Fruit fly (Drosophila melanogaster) whole organism, embryonic: Measurements from ENCODE around the gene ppk.
A peak's percentile ranks its signal among the peaks of the same experiment; 100 is the strongest.

Source experiments
- ATbp ChIP-seq: fragments of 200-800 bp; sonication (Bioruptor generic); optimal IDR thresholded peaks from 2 replicates; lab custom pipeline; 2017; ENCODE audit warnings: missing biosample characterization, mild to moderate bottlenecking, missing genetic modification characterization, missing genetic modification reagents
- Blimp-1 ChIP-seq: fragments of 200-800 bp; sonication (Bioruptor generic); optimal IDR thresholded peaks from 3 replicates; lab custom pipeline; 2018; ENCODE audit warnings: missing biosample characterization, missing genetic modification characterization, mild to moderate bottlenecking, moderate library complexity, missing genetic modification reagents
- Bteb2 ChIP-seq: fragments of 200-800 bp; sonication (Bioruptor generic); optimal IDR thresholded peaks from 2 replicates; lab custom pipeline; 2016; ENCODE audit warnings: missing biosample characterization, missing genetic modification characterization
- C15 ChIP-seq: fragments of 200-800 bp; sonication (Bioruptor generic); IDR thresholded peaks from 3 replicates; pipeline ENCODE4 v1.3.6; 2022; ENCODE audit warnings: missing biosample characterization, missing genetic modification characterization
- CG11696 ChIP-seq: fragments of 200-800 bp; sonication (Bioruptor generic); IDR thresholded peaks from 2 replicates; pipeline ENCODE4 v1.3.6; 2022; ENCODE audit warnings: missing biosample characterization, missing genetic modification characterization
- CG12236 ChIP-seq: fragments of 200-800 bp; sonication (Bioruptor generic); optimal IDR thresholded peaks from 2 replicates; lab custom pipeline; 2016; ENCODE audit warnings: missing biosample characterization, missing genetic modification characterization
- CG12299 ChIP-seq: fragments of 200-800 bp; sonication (Bioruptor generic); optimal IDR thresholded peaks from 2 replicates; lab custom pipeline; 2018; ENCODE audit warnings: missing biosample characterization, mild to moderate bottlenecking, missing genetic modification characterization
- CG12942 ChIP-seq: fragments of 200-800 bp; sonication (Bioruptor generic); optimal IDR thresholded peaks from 3 replicates; lab custom pipeline; 2016; ENCODE audit warnings: missing biosample characterization, missing genetic modification characterization
- CG13296 ChIP-seq: fragments of 200-800 bp; sonication (Bioruptor generic); optimal IDR thresholded peaks from 3 replicates; lab custom pipeline; 2018; ENCODE audit warnings: missing biosample characterization, mild to moderate bottlenecking, missing genetic modification characterization
- CG17328 ChIP-seq: fragments of 200-800 bp; sonication (Bioruptor generic); IDR thresholded peaks from 2 replicates; pipeline ENCODE4 v1.3.6; 2022; ENCODE audit warnings: missing biosample characterization, missing genetic modification characterization
- CG17359 ChIP-seq: fragments of 200-800 bp; sonication (Bioruptor generic); optimal IDR thresholded peaks from 3 replicates; lab custom pipeline; 2018; ENCODE audit warnings: missing biosample characterization, mild to moderate bottlenecking, missing genetic modification characterization, moderate library complexity
- CG1792 ChIP-seq: fragments of 200-800 bp; sonication (Bioruptor generic); optimal IDR thresholded peaks from 2 replicates; lab custom pipeline; 2016; ENCODE audit warnings: missing biosample characterization, missing genetic modification characterization
- CG18011 ChIP-seq: fragments of 200-800 bp; sonication (Bioruptor generic); optimal IDR thresholded peaks from 2 replicates; lab custom pipeline; 2017; ENCODE audit warnings: missing biosample characterization, missing genetic modification characterization, mild to moderate bottlenecking, moderate library complexity, missing genotype
- CG2116 ChIP-seq: fragments of 200-800 bp; sonication (Bioruptor generic); optimal IDR thresholded peaks from 3 replicates; lab custom pipeline; 2018; ENCODE audit warnings: missing biosample characterization, mild to moderate bottlenecking, missing genetic modification characterization
- CG2129 ChIP-seq: fragments of 200-800 bp; sonication (Bioruptor generic); IDR thresholded peaks from 2 replicates; pipeline ENCODE4 v1.3.6; 2022; ENCODE audit warnings: missing biosample characterization, missing genetic modification characterization; ENCODE audit not compliant: partially characterized antibody
- CG30431 ChIP-seq: fragments of 200-800 bp; sonication (Bioruptor generic); optimal IDR thresholded peaks from 2 replicates; lab custom pipeline; 2017; ENCODE audit warnings: missing biosample characterization, missing genetic modification characterization
- CG31224 ChIP-seq: fragments of 200-800 bp; sonication (Bioruptor generic); IDR thresholded peaks from 2 replicates; pipeline ENCODE4 v1.3.6; 2022; ENCODE audit warnings: missing biosample characterization, missing genetic modification characterization
- CG32767 ChIP-seq: fragments of 200-800 bp; sonication (Bioruptor generic); IDR thresholded peaks from 2 replicates; pipeline ENCODE4 v1.3.6; 2022; ENCODE audit warnings: missing biosample characterization, missing genetic modification characterization
- CG34224 ChIP-seq: fragments of 200-800 bp; sonication (Bioruptor generic); IDR thresholded peaks from 3 replicates; pipeline ENCODE4 v1.3.6; 2022; ENCODE audit warnings: missing biosample characterization, missing genetic modification characterization; ENCODE audit not compliant: partially characterized antibody
- CG34376 ChIP-seq: fragments of 200-800 bp; sonication (Bioruptor generic); optimal IDR thresholded peaks from 2 replicates; lab custom pipeline; 2018; ENCODE audit warnings: missing biosample characterization, mild to moderate bottlenecking, missing genetic modification characterization
- CG3995 ChIP-seq: fragments of 200-800 bp; sonication (Bioruptor generic); optimal IDR thresholded peaks from 3 replicates; lab custom pipeline; 2016; ENCODE audit warnings: missing biosample characterization, missing genetic modification characterization
- CG7357 ChIP-seq: fragments of 200-800 bp; sonication (Bioruptor generic); IDR thresholded peaks from 3 replicates; pipeline ENCODE4 v1.3.6; 2022; ENCODE audit warnings: missing biosample characterization, missing genetic modification characterization
- CG8290 ChIP-seq, 3 experiments: fragments of 200-800 bp; sonication (Bioruptor generic); optimal IDR thresholded peaks; 2 replicates each; lab custom pipeline; 2016 to 2019; ENCODE audit warnings: missing biosample characterization in 3 of 3, missing genetic modification characterization in 3 of 3, mild to moderate bottlenecking in 2 of 3, moderate library complexity in 1 of 3
- CG9215 ChIP-seq: fragments of 200-800 bp; sonication (Bioruptor generic); IDR thresholded peaks from 2 replicates; pipeline ENCODE4 v1.3.6; 2022; ENCODE audit warnings: missing biosample characterization, missing genetic modification characterization
- CHES-1-like ChIP-seq: fragments of 200-800 bp; sonication (Bioruptor generic); optimal IDR thresholded peaks from 2 replicates; lab custom pipeline; 2016; ENCODE audit warnings: missing biosample characterization, missing genetic modification characterization
- Dref ChIP-seq: fragments of 200-800 bp; sonication (Bioruptor generic); IDR thresholded peaks from 2 replicates; pipeline ENCODE4 v1.3.6; 2022; ENCODE audit warnings: missing biosample characterization, missing genetic modification characterization
- Elba2 ChIP-seq: fragments of 200-800 bp; sonication (Bioruptor generic); optimal IDR thresholded peaks from 3 replicates; lab custom pipeline; 2016; ENCODE audit warnings: missing biosample characterization, missing genetic modification characterization
- GATAe ChIP-seq: fragments of 200-800 bp; sonication (Bioruptor generic); conservative IDR thresholded peaks from 2 replicates; pipeline ENCODE4 v1.3.6; 2022; ENCODE audit warnings: missing biosample characterization, missing genetic modification characterization
- HLH3B ChIP-seq: fragments of 200-800 bp; sonication (Bioruptor generic); IDR thresholded peaks from 2 replicates; pipeline ENCODE4 v1.3.6; 2022; ENCODE audit warnings: missing biosample characterization, missing genetic modification characterization
- Hmr ChIP-seq: fragments of 200-800 bp; sonication (Bioruptor generic); optimal IDR thresholded peaks from 3 replicates; lab custom pipeline; 2017; ENCODE audit warnings: mild to moderate bottlenecking, missing biosample characterization, missing genetic modification reagents, missing genetic modification characterization
- Hmx ChIP-seq: fragments of 200-800 bp; sonication (Bioruptor generic); optimal IDR thresholded peaks from 2 replicates; lab custom pipeline; 2016; ENCODE audit warnings: missing biosample characterization, missing genetic modification characterization
- Mrtf ChIP-seq: fragments of 200-800 bp; sonication (Bioruptor generic); IDR thresholded peaks from 3 replicates; pipeline ENCODE4 v1.3.6; 2022; ENCODE audit warnings: missing biosample characterization, missing genetic modification characterization
- Rfx ChIP-seq: fragments of 200-800 bp; sonication (Bioruptor generic); IDR thresholded peaks from 2 replicates; pipeline ENCODE4 v1.3.6; 2022; ENCODE audit warnings: missing biosample characterization, missing genetic modification characterization
- YL-1 ChIP-seq: fragments of 200-800 bp; sonication (Bioruptor generic); optimal IDR thresholded peaks from 3 replicates; lab custom pipeline; 2017; ENCODE audit warnings: missing biosample characterization, mild to moderate bottlenecking, missing genetic modification characterization
- ap ChIP-seq: fragments of 200-800 bp; sonication (Bioruptor generic); IDR thresholded peaks from 2 replicates; pipeline ENCODE4 v1.3.6; 2022; ENCODE audit warnings: missing biosample characterization, missing genetic modification characterization
- esg ChIP-seq: fragments of 200-800 bp; sonication (Bioruptor generic); conservative IDR thresholded peaks from 2 replicates; pipeline ENCODE4 v1.3.6; 2022; ENCODE audit warnings: missing biosample characterization, missing genetic modification characterization
- fd102C ChIP-seq: fragments of 200-800 bp; sonication (Bioruptor generic); optimal IDR thresholded peaks from 2 replicates; lab custom pipeline; 2018; ENCODE audit warnings: missing biosample characterization, mild to moderate bottlenecking, missing genetic modification characterization, moderate library complexity
- hkb ChIP-seq, 2 experiments: fragments of 200-800 bp in 1 of 2; fragments of >200 bp in 1 of 2; sonication (Bioruptor generic) in 1 of 2; IDR thresholded peaks in 1 of 2; optimal IDR thresholded peaks in 1 of 2; 2 replicates each; pipeline versions ENCODE4 v1.3.6 to Lab custom; 2017 to 2022; ENCODE audit warnings: missing biosample characterization in 1 of 2, missing genetic modification characterization in 1 of 2
- ind ChIP-seq: fragments of 200-800 bp; sonication (Bioruptor generic); optimal IDR thresholded peaks from 3 replicates; lab custom pipeline; 2016; ENCODE audit warnings: missing biosample characterization, missing genetic modification characterization
- p53 ChIP-seq: fragments of 200-800 bp; sonication (Bioruptor generic); optimal IDR thresholded peaks from 2 replicates; lab custom pipeline; 2016; ENCODE audit warnings: missing biosample characterization, missing genetic modification characterization
- peb ChIP-seq: fragments of 200-800 bp; sonication (Bioruptor generic); IDR thresholded peaks from 2 replicates; pipeline ENCODE4 v1.3.6; 2022; ENCODE audit warnings: missing biosample characterization, missing genetic modification characterization
- phol ChIP-seq: fragments of 200-800 bp; sonication (Bioruptor generic); optimal IDR thresholded peaks from 3 replicates; lab custom pipeline; 2018; ENCODE audit warnings: missing biosample characterization, mild to moderate bottlenecking, missing genetic modification characterization, moderate library complexity
- sima ChIP-seq: fragments of 200-800 bp; sonication (Bioruptor generic); optimal IDR thresholded peaks from 2 replicates; lab custom pipeline; 2016; ENCODE audit warnings: missing biosample characterization, missing genetic modification characterization
- slp2 ChIP-seq: fragments of 200-800 bp; sonication (Bioruptor generic); optimal IDR thresholded peaks from 2 replicates; lab custom pipeline; 2016; ENCODE audit warnings: missing biosample characterization, missing genetic modification characterization
- tgo ChIP-seq: fragments of 200-800 bp; sonication (Bioruptor generic); IDR thresholded peaks from 3 replicates; pipeline ENCODE4 v1.3.6; 2022; ENCODE audit warnings: missing biosample characterization, missing genetic modification characterization
- tin ChIP-seq: fragments of 200-800 bp; sonication (Bioruptor generic); optimal IDR thresholded peaks from 3 replicates; lab custom pipeline; 2016; ENCODE audit warnings: missing biosample characterization, missing genetic modification characterization
- twi ChIP-seq: fragments of 200-800 bp; optimal IDR thresholded peaks from 2 replicates; lab custom pipeline; 2019; ENCODE audit warnings: missing biosample characterization, mild to moderate bottlenecking, missing genetic modification characterization, moderate library complexity
- zf30C ChIP-seq: fragments of 200-800 bp; sonication (Bioruptor generic); optimal IDR thresholded peaks from 3 replicates; lab custom pipeline; 2018; ENCODE audit warnings: missing biosample characterization, mild to moderate bottlenecking, missing genetic modification characterization

The ppk gene

DNA sequence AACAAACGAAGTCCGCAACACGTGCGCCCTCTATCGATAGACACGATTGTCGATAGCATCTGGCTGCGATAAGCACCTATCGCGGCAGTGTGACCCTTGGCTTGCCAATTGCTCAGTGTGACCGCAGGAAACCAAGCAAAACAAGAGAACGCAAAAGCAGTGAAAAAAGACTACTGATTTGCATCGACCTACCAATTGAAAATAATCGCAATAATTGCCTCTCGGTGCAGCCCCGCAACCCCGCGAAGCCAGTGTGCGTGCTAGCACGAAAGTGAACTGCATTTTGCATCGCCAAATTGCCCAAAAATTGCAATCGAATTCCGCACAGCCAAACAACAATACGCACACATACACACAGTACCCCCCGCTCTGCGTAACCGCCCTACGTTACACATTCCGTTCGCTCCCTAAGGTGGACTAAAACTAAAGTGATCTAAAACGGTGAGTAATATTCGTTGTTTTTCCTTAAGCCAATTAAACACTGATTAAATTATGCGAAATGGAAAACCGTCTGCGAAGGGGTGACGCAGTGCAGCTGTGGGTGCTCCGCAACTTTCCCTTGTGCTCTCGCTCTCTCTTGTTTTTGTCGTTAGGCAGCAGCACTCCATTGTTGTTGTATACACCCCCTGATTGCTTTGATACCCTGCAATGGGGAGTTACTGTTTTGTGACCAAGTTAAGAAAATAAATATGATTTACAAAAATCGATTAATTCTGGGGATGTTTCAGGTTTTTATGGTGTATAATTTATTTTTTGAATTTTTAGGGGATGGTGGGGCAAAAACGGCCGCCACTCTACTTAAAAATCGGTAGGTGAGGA is 25.7 kb downstream of the ppk start, which contains the start of gene Rab14 (continued):
- TF ChIP-seq CG7357 (peak; percentile 60; the same call in 2 of the 3 replicates), CG3995 (peak; percentile 62), YL-1 (peak; percentile 97), phol (tag; lab: Kevin White, UChicago) (peak; percentile 79), tin (GFP tag; lab: Kevin White, UChicago) (peak; percentile 80), CG32767 (peak; percentile 64), CG2129 (peak; percentile 58), ind (GFP tag; lab: Kevin White, UChicago) (peak; percentile 70), CG2116 (peak; percentile 72), Rfx (GFP tag; lab: Robert Waterston, UW) (peak; percentile 90), Bteb2 (GFP tag; lab: Kevin White, UChicago) (peak; percentile 33), CG12299 (tag; lab: Kevin White, UChicago) (peak; percentile 78), fd102C (no peak), Hmx (GFP tag; lab: Kevin White, UChicago) (peak; percentile 41), CG8290 (GFP tag; optimal IDR thresholded peaks at IDR 0.05; lab: Kevin White, UChicago) (peak; percentile 31), CG8290 (tag; optimal IDR thresholded peaks at IDR 0.05; lab: Kevin White, UChicago) (peak in 1 of 2 experiments; percentile 78), ATbp (GFP tag; lab: Kevin White, UChicago) (peak; percentile 84), CG34376 (GFP tag; lab: Kevin White, UChicago) (peak; percentile 37), HLH3B (GFP tag; lab: Robert Waterston, UW) (peak; percentile 72), CG11696 (peak; percentile 75), CG17359 (tag; lab: Kevin White, UChicago) (peak; percentile 87), Elba2 (GFP tag; lab: Kevin White, UChicago) (no peak), Blimp-1 (GFP tag; lab: Kevin White, UChicago) (peak; percentile 74), Dref (GFP tag; lab: Robert Waterston, UW) (peak; percentile 95), CHES-1-like (GFP tag; lab: Kevin White, UChicago) (peak; percentile 85), CG1792 (GFP tag; lab: Kevin White, UChicago) (no peak), GATAe (0 out of 2 replicates have a peak, but pooled peaks have one; percentile 22), CG31224 (GFP tag; lab: Robert Waterston, UW) (peak; percentile 65; the same call in 1 of the 2 replicates), CG34224 (peak; percentile 89), ap (GFP tag; lab: Robert Waterston, UW) (peak; percentile 65), CG9215 (GFP tag; lab: Robert Waterston, UW) (peak; percentile 51; the same call in 1 of the 2 replicates), CG18011 (GFP tag; lab: Kevin White, UChicago) (peak; percentile 50), Mrtf (peak; percentile 69), twi (tag; lab: Kevin White, UChicago) (peak; percentile 51), slp2 (peak; percentile 31), esg (peak; percentile 74), peb (peak; percentile 48), CG30431 (GFP tag; lab: Kevin White, UChicago) (peak; percentile 62), sima (GFP tag; lab: Kevin White, UChicago) (no peak), CG12942 (peak; percentile 65), CG12236 (GFP tag; lab: Kevin White, UChicago) (peak; percentile 54), CG13296 (GFP tag; lab: Kevin White, UChicago) (peak; percentile 85), p53 (peak; percentile 32), hkb (optimal IDR thresholded peaks at IDR 0.05; lab: Kevin White, UChicago) (no peak), hkb (GFP tag; IDR thresholded peaks at IDR 0.05; lab: Robert Waterston, UW) (peak; percentile 89), tgo (GFP tag; lab: Robert Waterston, UW) (peak; percentile 78), CG17328 (peak; percentile 86), Hmr (GFP tag; lab: Kevin White, UChicago) (peak; percentile 89), zf30C (no peak), C15 (GFP tag; lab: Robert Waterston, UW) (peak; percentile 66; the same call in 1 of the 3 replicates)
